Fruit fly (Drosophila melanogaster) whole organism, embryonic: Measurements from ENCODE around the gene CG13995.

ENCODE experiments used
- Antp ChIP-seq: fragments of 200-800 bp; sonication (Bioruptor generic); optimal IDR thresholded peaks from 3 replicates; lab custom pipeline; 2016; ENCODE audit warnings: missing biosample characterization, missing genetic modification characterization
- Asciz ChIP-seq: fragments of 200-800 bp; sonication (Bioruptor generic); optimal IDR thresholded peaks from 2 replicates; lab custom pipeline; 2017; ENCODE audit warnings: missing biosample characterization, mild to moderate bottlenecking, missing genetic modification characterization, missing genetic modification reagents
- BEAF-32 ChIP-seq: fragments of 200-800 bp; sonication (Bioruptor generic); optimal IDR thresholded peaks from 3 replicates; lab custom pipeline; 2017; ENCODE audit warnings: missing biosample characterization, missing genetic modification characterization, mild to moderate bottlenecking, moderate library complexity, missing genetic modification reagents
- Blimp-1 ChIP-seq: fragments of 200-800 bp; sonication (Bioruptor generic); optimal IDR thresholded peaks from 3 replicates; lab custom pipeline; 2018; ENCODE audit warnings: missing biosample characterization, missing genetic modification characterization, mild to moderate bottlenecking, moderate library complexity, missing genetic modification reagents
- CG10321 ChIP-seq: fragments of 200-800 bp; sonication (Bioruptor generic); IDR thresholded peaks from 2 replicates; pipeline ENCODE4 v1.3.6; 2022; ENCODE audit warnings: missing biosample characterization, missing genetic modification characterization
- CG11093 ChIP-seq: fragments of 200-800 bp; sonication (Bioruptor generic); IDR thresholded peaks from 3 replicates; pipeline ENCODE4 v1.3.6; 2022; ENCODE audit warnings: missing biosample characterization, missing genetic modification characterization
- CG11696 ChIP-seq: fragments of 200-800 bp; sonication (Bioruptor generic); IDR thresholded peaks from 2 replicates; pipeline ENCODE4 v1.3.6; 2022; ENCODE audit warnings: missing biosample characterization, missing genetic modification characterization
- CG12104 ChIP-seq: fragments of 200-800 bp; sonication (Bioruptor generic); optimal IDR thresholded peaks from 3 replicates; lab custom pipeline; 2016; ENCODE audit warnings: missing biosample characterization, missing genetic modification characterization
- CG13123 ChIP-seq: fragments of 200-800 bp; sonication (Bioruptor generic); optimal IDR thresholded peaks from 2 replicates; lab custom pipeline; 2016; ENCODE audit warnings: missing biosample characterization, missing genetic modification characterization
- CG13287 ChIP-seq: fragments of 200-800 bp; sonication (Bioruptor generic); IDR thresholded peaks from 2 replicates; pipeline ENCODE4 v1.3.6; 2022; ENCODE audit warnings: missing biosample characterization, missing genetic modification characterization; ENCODE audit not compliant: partially characterized antibody
- CG13296 ChIP-seq: fragments of 200-800 bp; sonication (Bioruptor generic); optimal IDR thresholded peaks from 3 replicates; lab custom pipeline; 2018; ENCODE audit warnings: missing biosample characterization, mild to moderate bottlenecking, missing genetic modification characterization
- CG14710 ChIP-seq: fragments of 200-800 bp; sonication (Bioruptor generic); optimal IDR thresholded peaks from 3 replicates; lab custom pipeline; 2019; ENCODE audit warnings: missing biosample characterization, mild to moderate bottlenecking, missing genetic modification characterization, moderate library complexity
- CG17829 ChIP-seq: fragments of 200-800 bp; optimal IDR thresholded peaks from 2 replicates; lab custom pipeline; 2019; ENCODE audit warnings: missing biosample characterization, mild to moderate bottlenecking, missing genetic modification characterization, moderate library complexity
- CG1832 ChIP-seq: fragments of 200-800 bp; sonication (Bioruptor generic); optimal IDR thresholded peaks from 2 replicates; lab custom pipeline; 2017; ENCODE audit warnings: missing biosample characterization, mild to moderate bottlenecking, missing genetic modification characterization, inconsistent platforms
- CG18476 ChIP-seq: fragments of 200-800 bp; sonication (Bioruptor generic); optimal IDR thresholded peaks from 2 replicates; lab custom pipeline; 2016; ENCODE audit warnings: missing biosample characterization, mild to moderate bottlenecking, missing genetic modification characterization
- CG30020 ChIP-seq: fragments of 200-800 bp; optimal IDR thresholded peaks from 2 replicates; lab custom pipeline; 2019; ENCODE audit warnings: missing biosample characterization, mild to moderate bottlenecking, missing genetic modification characterization, moderate library complexity
- CG34224 ChIP-seq: fragments of 200-800 bp; sonication (Bioruptor generic); IDR thresholded peaks from 3 replicates; pipeline ENCODE4 v1.3.6; 2022; ENCODE audit warnings: missing biosample characterization, missing genetic modification characterization; ENCODE audit not compliant: partially characterized antibody
- CG5953 ChIP-seq: fragments of 200-800 bp; sonication (Bioruptor generic); IDR thresholded peaks from 2 replicates; pipeline ENCODE4 v1.3.6; 2022; ENCODE audit warnings: missing biosample characterization, missing genetic modification characterization
- CG6813 ChIP-seq: fragments of 200-800 bp; sonication (Bioruptor generic); optimal IDR thresholded peaks from 2 replicates; lab custom pipeline; 2017; ENCODE audit warnings: missing biosample characterization, missing genetic modification characterization, mild to moderate bottlenecking, moderate library complexity, missing genetic modification reagents
- CG7987 ChIP-seq: fragments of 200-800 bp; sonication (Bioruptor generic); optimal IDR thresholded peaks from 2 replicates; lab custom pipeline; 2018; ENCODE audit warnings: missing biosample characterization, mild to moderate bottlenecking, missing genetic modification characterization, moderate library complexity
- Deaf1 ChIP-seq: fragments of 200-800 bp; optimal IDR thresholded peaks from 3 replicates; lab custom pipeline; 2019; ENCODE audit warnings: missing biosample characterization, mild to moderate bottlenecking, missing genetic modification characterization, moderate library complexity
- Dll ChIP-seq: fragments of 200-800 bp; sonication (Bioruptor generic); IDR thresholded peaks from 4 replicates; pipeline ENCODE4 v1.3.6; 2022; ENCODE audit warnings: missing biosample characterization, missing genetic modification characterization; ENCODE audit not compliant: partially characterized antibody
- Fer1 ChIP-seq: fragments of 200-800 bp; sonication (Bioruptor generic); optimal IDR thresholded peaks from 2 replicates; lab custom pipeline; 2017; ENCODE audit warnings: missing biosample characterization, mild to moderate bottlenecking, missing genetic modification characterization
- Fer2 ChIP-seq: fragments of 200-800 bp; sonication (Bioruptor generic); optimal IDR thresholded peaks from 2 replicates; lab custom pipeline; 2018; ENCODE audit warnings: missing biosample characterization, mild to moderate bottlenecking, missing genetic modification characterization, moderate library complexity
- Gsc ChIP-seq: fragments of 200-800 bp; sonication (Bioruptor generic); IDR thresholded peaks from 2 replicates; pipeline ENCODE4 v1.3.6; 2022; ENCODE audit warnings: missing biosample characterization, missing genetic modification characterization
- Meics ChIP-seq: fragments of 200-800 bp; sonication (Bioruptor generic); optimal IDR thresholded peaks from 2 replicates; lab custom pipeline; 2017; ENCODE audit warnings: missing biosample characterization, mild to moderate bottlenecking, missing genetic modification characterization
- Mes4 ChIP-seq: fragments of 200-800 bp; sonication (Bioruptor generic); optimal IDR thresholded peaks from 2 replicates; lab custom pipeline; 2016; ENCODE audit warnings: missing biosample characterization, missing genetic modification characterization
- Myb ChIP-seq: fragments of 200-800 bp; sonication (Bioruptor generic); optimal IDR thresholded peaks from 2 replicates; lab custom pipeline; 2016; ENCODE audit warnings: missing biosample characterization, missing genetic modification characterization
- NfI ChIP-seq: fragments of 200-800 bp; sonication (Bioruptor generic); optimal IDR thresholded peaks from 3 replicates; lab custom pipeline; 2018; ENCODE audit warnings: missing biosample characterization, mild to moderate bottlenecking, missing genetic modification characterization, moderate library complexity
- Usf ChIP-seq: fragments of 200-800 bp; sonication (Bioruptor generic); optimal IDR thresholded peaks from 2 replicates; lab custom pipeline; 2017; ENCODE audit warnings: missing genotype, missing biosample characterization, missing genetic modification characterization
- ac ChIP-seq: fragments of 200-800 bp; sonication (Bioruptor generic); optimal IDR thresholded peaks from 3 replicates; lab custom pipeline; 2017; ENCODE audit warnings: missing biosample characterization, mild to moderate bottlenecking, missing genetic modification characterization
- bab2 ChIP-seq: fragments of 200-800 bp; sonication (Bioruptor generic); optimal IDR thresholded peaks from 2 replicates; lab custom pipeline; 2016; ENCODE audit warnings: missing biosample characterization, missing genetic modification characterization
- bsh ChIP-seq, 2 experiments: fragments of 200-800 bp; sonication (Bioruptor generic); optimal IDR thresholded peaks; 2 replicates each; lab custom pipeline; 2017 to 2018; ENCODE audit warnings: mild to moderate bottlenecking in 2 of 2, missing biosample characterization in 2 of 2, missing genetic modification characterization in 2 of 2, moderate library complexity in 1 of 2
- ci ChIP-seq: fragments of 200-800 bp; sonication (Bioruptor generic); IDR thresholded peaks from 3 replicates; pipeline ENCODE4 v1.3.6; 2022; ENCODE audit warnings: missing biosample characterization, missing genetic modification characterization
- dmrt99B ChIP-seq: fragments of 200-800 bp; sonication (Bioruptor generic); optimal IDR thresholded peaks from 2 replicates; lab custom pipeline; 2018; ENCODE audit warnings: missing biosample characterization, mild to moderate bottlenecking, missing genetic modification characterization, moderate library complexity
- fd96Cb ChIP-seq: fragments of 200-800 bp; sonication (Bioruptor generic); optimal IDR thresholded peaks from 2 replicates; lab custom pipeline; 2018; ENCODE audit warnings: missing biosample characterization, mild to moderate bottlenecking, missing genetic modification characterization, moderate library complexity
- ftz-f1 ChIP-seq: fragments of 200-800 bp; sonication (Bioruptor generic); optimal IDR thresholded peaks from 2 replicates; lab custom pipeline; 2016; ENCODE audit warnings: missing biosample characterization, missing genetic modification characterization
- gce ChIP-seq: fragments of 200-800 bp; sonication (Bioruptor generic); IDR thresholded peaks from 3 replicates; pipeline ENCODE4 v1.3.6; 2022; ENCODE audit warnings: missing biosample characterization, missing genetic modification characterization
- hth ChIP-seq: fragments of >200 bp; optimal IDR thresholded peaks from 2 replicates; lab custom pipeline; 2017; ENCODE audit warnings: inconsistent platforms
- insv ChIP-seq, 2 experiments: fragments of 200-800 bp; sonication (Bioruptor generic); optimal IDR thresholded peaks; 3 replicates each; lab custom pipeline; 2016 to 2018; ENCODE audit warnings: missing biosample characterization in 2 of 2, missing genetic modification characterization in 2 of 2
- jigr1 ChIP-seq: fragments of 200-800 bp; sonication (Bioruptor generic); IDR thresholded peaks from 3 replicates; pipeline ENCODE4 v1.3.6; 2022; ENCODE audit warnings: missing biosample characterization, missing genetic modification characterization
- nom ChIP-seq: fragments of 200-800 bp; sonication (Bioruptor generic); optimal IDR thresholded peaks from 2 replicates; lab custom pipeline; 2017; ENCODE audit warnings: missing biosample characterization, missing genetic modification characterization, mild to moderate bottlenecking, moderate library complexity, missing genetic modification reagents
- oc ChIP-seq: fragments of 200-800 bp; sonication (Bioruptor generic); optimal IDR thresholded peaks from 2 replicates; lab custom pipeline; 2018; ENCODE audit warnings: missing biosample characterization, mild to moderate bottlenecking, missing genetic modification characterization, moderate library complexity
- pfk ChIP-seq: fragments of 200-800 bp; sonication (Bioruptor generic); optimal IDR thresholded peaks from 2 replicates; lab custom pipeline; 2018; ENCODE audit warnings: missing biosample characterization, mild to moderate bottlenecking, missing genetic modification characterization, moderate library complexity
- salm ChIP-seq: fragments of 200-800 bp; sonication (Bioruptor generic); optimal IDR thresholded peaks from 2 replicates; lab custom pipeline; 2018; ENCODE audit warnings: missing biosample characterization, mild to moderate bottlenecking, missing genetic modification characterization
- sisA ChIP-seq: fragments of 200-800 bp; sonication (Bioruptor generic); IDR thresholded peaks from 2 replicates; pipeline ENCODE4 v1.3.6; 2022; ENCODE audit warnings: missing biosample characterization, missing genetic modification characterization
- slp2 ChIP-seq: fragments of 200-800 bp; sonication (Bioruptor generic); optimal IDR thresholded peaks from 2 replicates; lab custom pipeline; 2016; ENCODE audit warnings: missing biosample characterization, missing genetic modification characterization
- trh ChIP-seq: fragments of 200-800 bp; sonication (Bioruptor generic); optimal IDR thresholded peaks from 2 replicates; lab custom pipeline; 2016; ENCODE audit warnings: missing biosample characterization, missing genetic modification characterization
- twi ChIP-seq: fragments of 200-800 bp; optimal IDR thresholded peaks from 2 replicates; lab custom pipeline; 2019; ENCODE audit warnings: missing biosample characterization, mild to moderate bottlenecking, missing genetic modification characterization, moderate library complexity
- tx ChIP-seq: fragments of 200-800 bp; sonication (Bioruptor generic); optimal IDR thresholded peaks from 2 replicates; lab custom pipeline; 2016; ENCODE audit warnings: missing biosample characterization, missing genetic modification characterization

CG13995 gene

dm6 chr2L:6100202-6100689, 46.1 kb downstream of the CG13995 start, which contains the start of gene stai:
stai (plus strand) TSS chr2L:6100377.
- TF ChIP-seq jigr1 (GFP tag; lab: Robert Waterston, UW) (no peak), CG13123 (GFP tag; lab: Kevin White, UChicago) (no peak), CG12104 (no peak), ci (GFP tag; lab: Robert Waterston, UW) (0 out of 3 replicates have a peak, but pooled peaks have one; percentile 24), Dll (0 out of 4 replicates have a peak, but pooled peaks have one; percentile 22), twi (tag; lab: Kevin White, UChicago) (no peak), sisA (no peak), CG30020 (tag; lab: Kevin White, UChicago) (no peak), oc (no peak), CG1832 (GFP tag; lab: Kevin White, UChicago) (peak; percentile 22), ac (GFP tag; lab: Kevin White, UChicago) (no peak), ftz-f1 (GFP tag; lab: Kevin White, UChicago) (no peak), CG6813 (GFP tag; lab: Kevin White, UChicago) (no peak), tx (GFP tag; lab: Kevin White, UChicago) (no peak), slp2 (GFP tag; lab: Kevin White, UChicago) (no peak), CG14710 (tag; lab: Kevin White, UChicago) (no peak), trh (GFP tag; lab: Kevin White, UChicago) (no peak), Usf (GFP tag; lab: Kevin White, UChicago) (no peak), NfI (GFP tag; lab: Kevin White, UChicago) (no peak), Mes4 (GFP tag; lab: Kevin White, UChicago) (no peak), Antp (GFP tag; lab: Kevin White, UChicago) (no peak), pfk (GFP tag; lab: Kevin White, UChicago) (no peak), CG18476 (GFP tag; lab: Kevin White, UChicago) (no peak), CG13296 (no peak), Fer1 (GFP tag; lab: Kevin White, UChicago) (no peak), CG7987 (GFP tag; lab: Kevin White, UChicago) (no peak), bsh (GFP tag; optimal IDR thresholded peaks at IDR 0.05; lab: Kevin White, UChicago) (peak in 1 of 2 experiments; percentile 58), insv (GFP tag; optimal IDR thresholded peaks at IDR 0.05; lab: Kevin White, UChicago) (no peak), CG5953 (GFP tag; lab: Robert Waterston, UW) (no peak), Myb (GFP tag; lab: Kevin White, UChicago) (peak; percentile 84), CG10321 (peak; percentile 83), Fer2 (tag; lab: Kevin White, UChicago) (no peak), fd96Cb (no peak), CG11696 (no peak), CG17829 (no peak), salm (no peak), bab2 (GFP tag; lab: Kevin White, UChicago) (no peak), Deaf1 (tag; lab: Kevin White, UChicago) (peak; percentile 12), Meics (GFP tag; lab: Kevin White, UChicago) (no peak), CG11093 (GFP tag; lab: Robert Waterston, UW) (no peak), CG34224 (GFP tag; lab: Robert Waterston, UW) (no peak), Asciz (no peak), Gsc (GFP tag; lab: Robert Waterston, UW) (no peak), BEAF-32 (GFP tag; lab: Kevin White, UChicago) (no peak), hth (lab: Kevin White, UChicago) (no peak), nom (GFP tag; lab: Kevin White, UChicago) (peak; percentile 80), dmrt99B (no peak), gce (no peak), Blimp-1 (GFP tag; lab: Kevin White, UChicago) (peak; percentile 40), CG13287 (GFP tag; lab: Robert Waterston, UW) (0 out of 2 replicates have a peak, but pooled peaks have one; percentile 16)
